Worm (Caenorhabditis elegans): Measurements from ENCODE around the gene F36H5.10.

DNA sequence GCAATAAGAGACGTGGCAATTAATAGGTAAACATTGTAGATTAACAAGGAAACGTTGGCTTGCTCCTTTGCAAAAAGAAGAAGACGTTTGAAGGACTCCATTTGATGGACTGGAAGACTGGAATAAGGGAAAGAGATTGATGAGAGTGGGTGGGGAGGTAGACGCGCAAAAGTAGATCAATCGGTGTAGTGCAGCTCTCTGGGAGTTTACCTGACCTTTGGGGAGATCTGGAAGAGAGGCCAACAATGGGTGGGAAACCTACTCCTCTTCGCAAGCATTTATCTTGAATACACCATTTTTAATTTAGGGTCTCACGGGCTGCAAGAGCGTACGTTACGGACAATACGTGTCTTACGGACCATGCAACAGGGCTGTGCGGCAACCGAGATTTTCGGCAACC lies 49.2 kb downstream of the F36H5.10 start, which contains the start of gene C08F1.12:
- TF ChIP-seq him-1 (tag; optimal IDR thresholded peaks at IDR 0.05) = no peak
- no peak for TF ChIP-seq dao-5 (tag; optimal IDR thresholded peaks at IDR 0.05)
- TF ChIP-seq W03F9.2 (tag; optimal IDR thresholded peaks at IDR 0.05) = no peak

Measured in whole organism, L4/young adult.